Worm (Caenorhabditis elegans) whole organism, L2 larva: ENCODE results near the gene vab-9.

Source experiments
- C34F6.9 ChIP-seq: fragments of 150-350 bp; optimal IDR thresholded peaks from 2 replicates; lab custom pipeline; 2014; ENCODE audit warnings: missing biosample characterization, missing genetic modification characterization
- F13H6.1 ChIP-seq: sonication (generic microtip); optimal IDR thresholded peaks from 2 replicates; lab custom pipeline; 2016; ENCODE audit warnings: missing genetic modification characterization, missing compliant biosample characterization
- R02D3.7 ChIP-seq: fragments of 150-350 bp; optimal IDR thresholded peaks from 2 replicates; lab custom pipeline; 2014; ENCODE audit warnings: missing biosample characterization, missing genetic modification characterization
- Y55F3AM.14 ChIP-seq: fragments of 200-800 bp; sonication (Bioruptor generic); optimal IDR thresholded peaks from 2 replicates; lab custom pipeline; 2018; ENCODE audit warnings: mild to moderate bottlenecking, missing genetic modification characterization, missing compliant biosample characterization
- ZK546.5 ChIP-seq: sonication (generic microtip); optimal IDR thresholded peaks from 2 replicates; lab custom pipeline; 2017; ENCODE audit warnings: missing biosample characterization, missing genetic modification characterization
- alr-1 ChIP-seq: fragments of 150-350 bp; optimal IDR thresholded peaks from 2 replicates; lab custom pipeline; 2014; ENCODE audit warnings: missing biosample characterization, missing genetic modification characterization
- blmp-1 ChIP-seq: sonication (generic microtip); optimal IDR thresholded peaks from 2 replicates; lab custom pipeline; 2017; ENCODE audit warnings: missing genetic modification characterization, mild to moderate bottlenecking, missing compliant biosample characterization, antibody characterized with exemption, moderate library complexity; ENCODE audit not compliant: insufficient read depth
- ceh-16 ChIP-seq: fragments of 150-350 bp; optimal IDR thresholded peaks from 2 replicates; lab custom pipeline; 2014; ENCODE audit warnings: missing biosample characterization, missing genetic modification characterization
- ceh-82 ChIP-seq: fragments of 150-350 bp; optimal IDR thresholded peaks from 2 replicates; lab custom pipeline; 2014; ENCODE audit warnings: missing biosample characterization, missing genetic modification characterization
- crh-2 ChIP-seq: sonication (generic microtip); optimal IDR thresholded peaks from 2 replicates; lab custom pipeline; 2017; ENCODE audit warnings: missing biosample characterization, missing genetic modification characterization
- dmd-4 ChIP-seq: sonication (generic microtip); optimal IDR thresholded peaks from 2 replicates; lab custom pipeline; 2017; ENCODE audit warnings: missing biosample characterization, missing genetic modification characterization
- elt-1 ChIP-seq: fragments of 150-350 bp; optimal IDR thresholded peaks from 2 replicates; lab custom pipeline; 2014; ENCODE audit warnings: missing biosample characterization, missing genetic modification characterization
- elt-3 ChIP-seq: sonication (generic microtip); optimal IDR thresholded peaks from 2 replicates; lab custom pipeline; 2017; ENCODE audit warnings: missing biosample characterization, missing genetic modification characterization
- fos-1 ChIP-seq: fragments of 150-350 bp; optimal IDR thresholded peaks from 2 replicates; lab custom pipeline; 2014; ENCODE audit warnings: missing biosample characterization, missing genetic modification characterization
- lin-11 ChIP-seq: fragments of 150-350 bp; sonication (generic microtip); optimal IDR thresholded peaks from 2 replicates; lab custom pipeline; 2014; ENCODE audit warnings: missing biosample characterization, missing genetic modification characterization, inconsistent platforms, mixed read lengths
- lin-13 ChIP-seq: fragments of 150-350 bp; optimal IDR thresholded peaks from 2 replicates; lab custom pipeline; 2014; ENCODE audit warnings: missing biosample characterization, missing genetic modification reagents, missing genetic modification characterization
- lin-39 ChIP-seq: fragments of 150-350 bp; optimal IDR thresholded peaks from 2 replicates; lab custom pipeline; 2014; ENCODE audit warnings: missing biosample characterization, missing genetic modification reagents, missing genetic modification characterization
- mbf-1 ChIP-seq: sonication (generic microtip); optimal IDR thresholded peaks from 2 replicates; lab custom pipeline; 2017; ENCODE audit warnings: missing biosample characterization, missing genetic modification characterization
- nhr-10 ChIP-seq: sonication (generic microtip); optimal IDR thresholded peaks from 2 replicates; lab custom pipeline; 2017; ENCODE audit warnings: missing biosample characterization, missing genetic modification characterization
- nhr-11 ChIP-seq: fragments of 150-350 bp; optimal IDR thresholded peaks from 2 replicates; lab custom pipeline; 2014; ENCODE audit warnings: missing biosample characterization, missing genetic modification characterization
- nhr-12 ChIP-seq: fragments of 150-350 bp; optimal IDR thresholded peaks from 2 replicates; lab custom pipeline; 2014; ENCODE audit warnings: missing biosample characterization, missing genetic modification characterization
- nhr-129 ChIP-seq: fragments of 150-350 bp; optimal IDR thresholded peaks from 2 replicates; lab custom pipeline; 2014; ENCODE audit warnings: missing biosample characterization, missing genetic modification characterization
- nhr-23 ChIP-seq: fragments of 150-350 bp; optimal IDR thresholded peaks from 2 replicates; lab custom pipeline; 2014; ENCODE audit warnings: missing biosample characterization, missing genetic modification reagents, missing genetic modification characterization
- nhr-25 ChIP-seq: fragments of 150-350 bp; sonication (generic microtip); optimal IDR thresholded peaks from 3 replicates; lab custom pipeline; 2014; ENCODE audit warnings: missing biosample characterization, missing genetic modification characterization
- nhr-6 ChIP-seq: fragments of 150-350 bp; optimal IDR thresholded peaks from 2 replicates; lab custom pipeline; 2014; ENCODE audit warnings: missing biosample characterization, missing genetic modification characterization
- nhr-77 ChIP-seq: fragments of 150-350 bp; optimal IDR thresholded peaks from 2 replicates; lab custom pipeline; 2014; ENCODE audit warnings: missing biosample characterization, missing genetic modification characterization
- peb-1 ChIP-seq: fragments of 150-350 bp; optimal IDR thresholded peaks from 2 replicates; lab custom pipeline; 2014; ENCODE audit warnings: missing biosample characterization, missing genetic modification characterization
- sem-4 ChIP-seq: fragments of 150-350 bp; optimal IDR thresholded peaks from 2 replicates; lab custom pipeline; 2014; ENCODE audit warnings: missing biosample characterization, missing genetic modification reagents, missing genetic modification characterization
- skn-1 ChIP-seq: sonication (generic microtip); optimal IDR thresholded peaks from 2 replicates; lab custom pipeline; 2017; ENCODE audit warnings: missing biosample characterization, missing genetic modification characterization
- sma-3 ChIP-seq: sonication (generic microtip); optimal IDR thresholded peaks from 2 replicates; lab custom pipeline; 2016; ENCODE audit warnings: missing genetic modification reagents, missing genetic modification characterization, missing compliant biosample characterization
- sma-9 ChIP-seq, 2 experiments: fragments of 150-350 bp in 1 of 2; sonication (generic microtip) in 1 of 2; optimal IDR thresholded peaks; 2 replicates each; lab custom pipeline; 2014 to 2016; ENCODE audit warnings: missing genetic modification characterization in 2 of 2, mild to moderate bottlenecking in 1 of 2, missing biosample characterization in 1 of 2, missing compliant biosample characterization in 1 of 2, missing genetic modification reagents in 1 of 2, moderate library complexity in 1 of 2
- snpc-4 ChIP-seq: fragments of 150-350 bp; optimal IDR thresholded peaks from 2 replicates; lab custom pipeline; 2014; ENCODE audit warnings: missing biosample characterization, missing genetic modification characterization
- unc-39 ChIP-seq: fragments of 150-350 bp; optimal IDR thresholded peaks from 2 replicates; lab custom pipeline; 2014; ENCODE audit warnings: missing biosample characterization, missing genetic modification characterization
- zag-1 ChIP-seq: fragments of 150-350 bp; optimal IDR thresholded peaks from 2 replicates; lab custom pipeline; 2014; ENCODE audit warnings: missing biosample characterization, missing genetic modification characterization
- ztf-1 ChIP-seq: fragments of 200-800 bp; sonication (Bioruptor generic); conservative IDR thresholded peaks from 2 replicates; pipeline ENCODE4 v1.3.6; 2022; ENCODE audit warnings: missing genetic modification characterization, missing compliant biosample characterization
- ztf-4 ChIP-seq: fragments of 150-350 bp; optimal IDR thresholded peaks from 2 replicates; lab custom pipeline; 2014; ENCODE audit warnings: missing biosample characterization, missing genetic modification characterization

The vab-9 gene

ce11 chrII:8650644-8651159, 13.2 kb upstream of the vab-9 start, which contains the start of gene pyr-1:
Gene pyr-1 (plus strand): TSS chrII:8651109.
- TF ChIP-seq nhr-129 (tag; lab: Kevin White, UChicago) (peak; percentile 53), elt-3 (tag; lab: Kevin White, UChicago) (no peak), mbf-1 (no peak), zag-1 (no peak), skn-1 (tag; lab: Kevin White, UChicago) (no peak), ztf-1 (GFP tag; lab: Robert Waterston, UW) (no peak), nhr-23 (no peak), dmd-4 (tag; lab: Kevin White, UChicago) (no peak), elt-1 (no peak), Y55F3AM.14 (GFP tag; lab: Kevin White, UChicago) (no peak), fos-1 (tag; lab: Kevin White, UChicago) (no peak), sem-4 (no peak), R02D3.7 (tag; lab: Kevin White, UChicago) (no peak), sma-9 (GFP tag; optimal IDR thresholded peaks at IDR 0.05; lab: Kevin White, UChicago) (peak; percentile 46), sma-9 (tag; optimal IDR thresholded peaks at IDR 0.05; lab: Kevin White, UChicago) (no peak), lin-13 (GFP tag; lab: Kevin White, UChicago) (no peak), ztf-4 (tag; lab: Kevin White, UChicago) (no peak), nhr-11 (tag; lab: Kevin White, UChicago) (no peak), nhr-10 (tag; lab: Kevin White, UChicago) (no peak), C34F6.9 (tag; lab: Kevin White, UChicago) (peak; percentile 67), ceh-82 (no peak), nhr-12 (tag; lab: Kevin White, UChicago) (no peak), snpc-4 (tag; lab: Kevin White, UChicago) (no peak), ZK546.5 (tag; lab: Kevin White, UChicago) (no peak), ceh-16 (no peak), lin-11 (tag; lab: Kevin White, UChicago) (no peak), sma-3 (GFP tag; lab: Kevin White, UChicago) (peak; percentile 20), crh-2 (tag; lab: Kevin White, UChicago) (peak; percentile 3), nhr-25 (tag; lab: Kevin White, UChicago) (no peak), unc-39 (tag; lab: Kevin White, UChicago) (no peak), peb-1 (no peak), nhr-77 (no peak)

- TF ChIP-seq lin-13 (GFP tag; lab: Kevin White, UChicago) (no peak), unc-39 (tag; lab: Kevin White, UChicago) (no peak), dmd-4 (tag; lab: Kevin White, UChicago) (no peak), elt-3 (tag; lab: Kevin White, UChicago) (no peak), lin-39 (tag; lab: Kevin White, UChicago) (no peak), nhr-11 (tag; lab: Kevin White, UChicago) (no peak)
- TF ChIP-seq, all 48 proteins: peak for 0
Measured at ce11 chrII:8648843-8649242, 11.3 kb upstream of the vab-9 start.

ce11 chrII:8646437-8646836, 8.9 kb upstream of the vab-9 start:
- TF ChIP-seq blmp-1 (tag; lab: Kevin White, UChicago) (no peak), alr-1 (no peak), nhr-6 (no peak), ceh-82 (no peak), snpc-4 (tag; lab: Kevin White, UChicago) (no peak), Y55F3AM.14 (GFP tag; lab: Kevin White, UChicago) (no peak), unc-39 (tag; lab: Kevin White, UChicago) (no peak), skn-1 (tag; lab: Kevin White, UChicago) (no peak), ZK546.5 (tag; lab: Kevin White, UChicago) (no peak), ztf-1 (GFP tag; lab: Robert Waterston, UW) (no peak)

- TF ChIP-seq nhr-129 (tag; lab: Kevin White, UChicago) (no peak), F13H6.1 (tag; lab: Kevin White, UChicago) (peak; percentile 20), blmp-1 (tag; lab: Kevin White, UChicago) (no peak)
Measured at ce11 chrII:8643627-8644356, 6.3 kb upstream of the vab-9 start.
